Worm (Caenorhabditis elegans): ENCODE results near the gene F56C3.3.

F56C3.3 gene

DNA sequence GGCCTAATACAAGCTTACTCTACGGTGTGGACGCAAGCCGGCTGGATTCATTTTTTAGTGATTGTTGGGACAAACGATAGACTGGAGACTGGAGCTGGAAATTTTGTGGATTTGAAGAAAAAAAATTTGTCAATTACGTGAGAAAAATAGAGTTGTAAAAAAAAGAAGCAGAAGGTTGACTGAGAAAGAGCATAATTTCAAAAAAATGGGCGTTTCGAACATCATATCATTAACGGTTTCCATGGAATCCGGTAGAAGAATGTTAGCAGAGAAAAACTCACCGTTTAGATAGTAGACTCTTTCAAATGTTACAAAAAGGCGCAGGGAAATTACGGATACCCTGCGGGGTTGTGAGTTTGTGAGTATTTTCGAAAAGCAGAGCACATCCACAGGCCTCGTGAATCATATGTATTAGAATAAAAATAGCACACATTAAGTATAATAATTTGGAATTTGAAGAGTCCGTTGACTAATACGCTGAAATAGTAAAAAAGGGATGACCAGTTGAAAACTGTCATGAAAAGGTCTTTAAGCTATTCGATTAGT lies 12.6 kb upstream of the F56C3.3 start, which contains the start of gene F56C3.7:
Gene F56C3.7 (minus strand): TSS at position 51 of the 546 bp plus-strand sequence.
- TF ChIP-seq aly-1 (tag; optimal IDR thresholded peaks at IDR 0.05) (no peak), hmbx-1 (tag; optimal IDR thresholded peaks at IDR 0.05) (no peak), ceh-13 (GFP tag; optimal IDR thresholded peaks at IDR 0.05) (no peak), sea-1 (GFP tag; conservative IDR thresholded peaks at IDR 0.05) (no peak), ets-7 (tag; optimal IDR thresholded peaks at IDR 0.05) (no peak), ama-1 (optimal IDR thresholded peaks at IDR 0.05) (no peak), hmg-4 (GFP tag; optimal IDR thresholded peaks at IDR 0.05) (no peak), B0310.2 (tag; optimal IDR thresholded peaks at IDR 0.05) (no peak)

ce11 chrX:1367416-1367815 lies 9.2 kb upstream of the F56C3.3 start, which contains the start of gene dgn-2:
TSS of gene dgn-2 (minus strand) at chrX:1367516.
- TF ChIP-seq F13C5.2 (tag; optimal IDR thresholded peaks at IDR 0.05) (no peak), hnd-1 (tag; optimal IDR thresholded peaks at IDR 0.05) (no peak), ets-7 (tag; optimal IDR thresholded peaks at IDR 0.05) (no peak), tra-4 (tag; optimal IDR thresholded peaks at IDR 0.05) (no peak), aly-1 (tag; optimal IDR thresholded peaks at IDR 0.05) (no peak), ama-1 (optimal IDR thresholded peaks at IDR 0.05) (no peak), pes-1 (GFP tag; IDR thresholded peaks at IDR 0.05) (no peak), ceh-36 (tag; optimal IDR thresholded peaks at IDR 0.05) (no peak), tbx-11 (GFP tag; IDR thresholded peaks at IDR 0.05) (no peak)

DNA sequence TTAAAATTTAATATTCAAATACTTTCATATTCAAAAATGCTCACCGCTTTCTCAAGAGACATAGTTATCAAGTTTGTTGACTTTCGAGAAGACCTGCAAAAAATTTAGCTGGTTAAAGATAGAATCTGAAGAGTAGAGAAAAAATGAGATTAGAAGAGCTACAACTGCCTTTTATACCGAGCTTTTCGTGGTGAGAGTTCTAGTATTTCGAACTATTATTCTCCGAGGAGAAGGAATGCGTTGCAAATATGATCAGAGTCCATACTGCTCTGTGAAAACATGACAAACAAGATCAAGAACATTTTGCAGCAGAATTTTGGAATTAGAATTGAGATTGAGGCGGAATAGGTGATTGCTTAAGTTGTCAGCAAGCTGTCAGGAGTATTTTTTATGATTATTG lies 2.4 kb upstream of the F56C3.3 start, which contains the start of gene F56C3.4:
Gene F56C3.4 (minus strand): TSS at position 101 of the 400 bp plus-strand sequence.
- TF ChIP-seq pes-1 (GFP tag; IDR thresholded peaks at IDR 0.05) (no peak), tra-4 (tag; optimal IDR thresholded peaks at IDR 0.05) (no peak), tbx-37 (GFP tag; conservative IDR thresholded peaks at IDR 0.05) (no peak), flt-1 (GFP tag; IDR thresholded peaks at IDR 0.05) (no peak)

- TF ChIP-seq hmg-4 (GFP tag; optimal IDR thresholded peaks at IDR 0.05): peak; percentile 59
- TF ChIP-seq tbx-11 (GFP tag; IDR thresholded peaks at IDR 0.05): no peak
- TF ChIP-seq hmbx-1 (tag; optimal IDR thresholded peaks at IDR 0.05): no peak
- peak; percentile 39; the same call in 1 of the 2 replicates for TF ChIP-seq tbx-37 (GFP tag; conservative IDR thresholded peaks at IDR 0.05)
- TF ChIP-seq F13C5.2 (tag; optimal IDR thresholded peaks at IDR 0.05): peak; percentile 78
Measured at ce11 chrX:1344818-1345217, 13.4 kb downstream of the F56C3.3 start.

- TF ChIP-seq hnd-1 (tag; optimal IDR thresholded peaks at IDR 0.05) (no peak), sea-1 (GFP tag; conservative IDR thresholded peaks at IDR 0.05) (no peak), pes-1 (GFP tag; IDR thresholded peaks at IDR 0.05) (no peak), tbx-11 (GFP tag; IDR thresholded peaks at IDR 0.05) (no peak), B0310.2 (tag; optimal IDR thresholded peaks at IDR 0.05) (no peak), tra-4 (tag; optimal IDR thresholded peaks at IDR 0.05) (no peak), ceh-36 (tag; optimal IDR thresholded peaks at IDR 0.05) (no peak), aly-1 (tag; optimal IDR thresholded peaks at IDR 0.05) (no peak), hmg-4 (GFP tag; optimal IDR thresholded peaks at IDR 0.05) (no peak), F13C5.2 (tag; optimal IDR thresholded peaks at IDR 0.05) (no peak), scrt-1 (GFP tag; IDR thresholded peaks at IDR 0.05) (no peak), flt-1 (GFP tag; IDR thresholded peaks at IDR 0.05) (no peak), ets-7 (tag; optimal IDR thresholded peaks at IDR 0.05) (no peak), tbx-37 (GFP tag; conservative IDR thresholded peaks at IDR 0.05) (no peak), ama-1 (optimal IDR thresholded peaks at IDR 0.05) (no peak), hmbx-1 (tag; optimal IDR thresholded peaks at IDR 0.05) (no peak), ceh-13 (GFP tag; optimal IDR thresholded peaks at IDR 0.05) (no peak)
Measured at ce11 chrX:1344321-1344720, 13.9 kb downstream of the F56C3.3 start, which contains the start of gene ins-39. TSS of gene ins-39 (minus strand) at chrX:1344421.

DNA sequence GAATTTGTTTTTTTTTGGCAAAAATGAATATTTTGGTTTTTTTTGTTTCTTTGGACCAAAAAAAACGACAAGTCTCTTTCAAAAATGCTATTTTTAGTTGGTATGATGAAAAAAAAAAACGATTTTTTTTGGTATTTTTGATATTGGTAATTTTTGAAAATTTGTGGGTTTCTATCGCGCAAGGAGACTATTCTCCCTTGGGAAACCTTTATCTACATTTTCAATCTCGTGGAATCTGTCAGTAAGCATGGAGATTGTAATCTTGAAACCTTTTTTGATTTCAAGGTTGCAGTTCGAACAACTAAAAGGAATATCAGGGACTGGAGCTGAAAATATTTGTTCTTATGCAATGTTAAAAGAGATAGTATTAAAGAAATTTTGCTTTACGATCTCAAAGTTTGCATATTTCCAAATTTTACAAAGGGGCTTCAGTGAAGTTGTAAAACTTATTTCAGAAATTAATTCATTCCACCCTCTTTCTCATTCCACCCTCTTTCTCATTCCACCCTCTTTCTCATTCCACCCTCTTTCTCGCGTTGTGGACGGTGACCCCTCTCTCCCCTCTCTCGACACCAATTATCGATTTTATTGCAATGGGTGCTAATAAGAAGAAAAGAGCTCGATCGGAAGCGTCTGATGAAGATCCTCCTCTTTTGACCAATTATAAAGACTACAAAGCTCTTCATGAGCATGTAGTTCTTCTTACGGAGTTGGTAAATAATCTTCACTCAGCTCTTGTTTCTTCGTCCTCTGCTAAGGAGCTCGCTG lies 19.1 kb downstream of the F56C3.3 start:
- TF ChIP-seq F13C5.2 (tag; optimal IDR thresholded peaks at IDR 0.05): no peak
- TF ChIP-seq ama-1 (optimal IDR thresholded peaks at IDR 0.05): no peak
- no peak for TF ChIP-seq hmbx-1 (tag; optimal IDR thresholded peaks at IDR 0.05)
- no peak for TF ChIP-seq tbx-37 (GFP tag; conservative IDR thresholded peaks at IDR 0.05)
- no peak for TF ChIP-seq hnd-1 (tag; optimal IDR thresholded peaks at IDR 0.05)
- TF ChIP-seq ceh-36 (tag; optimal IDR thresholded peaks at IDR 0.05): no peak
- TF ChIP-seq ets-7 (tag; optimal IDR thresholded peaks at IDR 0.05): no peak
- no peak for TF ChIP-seq hmg-4 (GFP tag; optimal IDR thresholded peaks at IDR 0.05)
- no peak for TF ChIP-seq tra-4 (tag; optimal IDR thresholded peaks at IDR 0.05)
- no peak for TF ChIP-seq aly-1 (tag; optimal IDR thresholded peaks at IDR 0.05)
- TF ChIP-seq ceh-13 (GFP tag; optimal IDR thresholded peaks at IDR 0.05): no peak
- no peak for TF ChIP-seq B0310.2 (tag; optimal IDR thresholded peaks at IDR 0.05)

ce11 chrX:1337834-1338233 lies 20.4 kb downstream of the F56C3.3 start:
- TF ChIP-seq tbx-37 (GFP tag; conservative IDR thresholded peaks at IDR 0.05) (no peak), flt-1 (GFP tag; IDR thresholded peaks at IDR 0.05) (no peak), hnd-1 (tag; optimal IDR thresholded peaks at IDR 0.05) (no peak), ceh-13 (GFP tag; optimal IDR thresholded peaks at IDR 0.05) (no peak), sea-1 (GFP tag; conservative IDR thresholded peaks at IDR 0.05) (no peak), pes-1 (GFP tag; IDR thresholded peaks at IDR 0.05) (no peak), B0310.2 (tag; optimal IDR thresholded peaks at IDR 0.05) (no peak), hmbx-1 (tag; optimal IDR thresholded peaks at IDR 0.05) (no peak), scrt-1 (GFP tag; IDR thresholded peaks at IDR 0.05) (no peak)

DNA sequence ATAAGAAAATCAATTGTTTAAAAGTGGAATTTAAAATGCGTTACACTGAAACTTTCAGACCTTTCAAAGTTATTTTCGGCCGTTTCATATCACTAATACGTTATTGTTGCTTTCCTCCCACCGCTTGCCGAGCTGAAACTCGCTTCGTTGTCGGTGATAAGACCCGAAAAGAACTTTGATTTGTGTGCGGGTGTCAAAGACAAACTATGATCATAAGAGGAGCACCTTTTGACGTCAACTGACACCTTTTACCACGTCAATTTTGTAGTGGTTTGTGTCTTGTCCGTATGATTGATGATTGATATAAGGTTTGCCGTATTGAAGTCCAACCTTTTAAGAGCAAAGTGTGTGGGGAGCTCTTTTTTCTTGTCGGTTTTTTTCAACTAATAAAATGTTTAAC lies 21.2 kb downstream of the F56C3.3 start, which contains the start of gene ttr-37:
Gene ttr-37 (minus strand): TSS at position 167 of the 400 bp plus-strand sequence.
- TF ChIP-seq aly-1 (tag; optimal IDR thresholded peaks at IDR 0.05) (no peak), ama-1 (optimal IDR thresholded peaks at IDR 0.05) (no peak), scrt-1 (GFP tag; IDR thresholded peaks at IDR 0.05) (no peak), B0310.2 (tag; optimal IDR thresholded peaks at IDR 0.05) (no peak), tbx-11 (GFP tag; IDR thresholded peaks at IDR 0.05) (no peak), hmg-4 (GFP tag; optimal IDR thresholded peaks at IDR 0.05) (no peak), hnd-1 (tag; optimal IDR thresholded peaks at IDR 0.05) (no peak), sea-1 (GFP tag; conservative IDR thresholded peaks at IDR 0.05) (no peak), F13C5.2 (tag; optimal IDR thresholded peaks at IDR 0.05) (no peak), hmbx-1 (tag; optimal IDR thresholded peaks at IDR 0.05) (no peak)
